Worm (Caenorhabditis elegans): ENCODE data around the gene C31C9.6.

- TF ChIP-seq snpc-4 (tag; optimal IDR thresholded peaks at IDR 0.05) (no peak), unc-62 (GFP tag; optimal IDR thresholded peaks at IDR 0.05) (no peak), dpl-1 (GFP tag; optimal IDR thresholded peaks at IDR 0.05) (no peak), nhr-11 (tag; optimal IDR thresholded peaks at IDR 0.05) (no peak), ceh-82 (tag; optimal IDR thresholded peaks at IDR 0.05) (no peak), mdl-1 (tag; optimal IDR thresholded peaks at IDR 0.05) (no peak)
These were observed 7.1 kb upstream of the C31C9.6 start, which contains the start of gene C31C9.7 for ce11 chrII:13668844-13669441.
